Fruit fly (Drosophila melanogaster): ENCODE measurements around the gene Sgt1.

- no peak for TF ChIP-seq Sox15 (GFP tag; optimal IDR thresholded peaks at IDR 0.05)
- TF ChIP-seq Hr4 (GFP tag; optimal IDR thresholded peaks at IDR 0.05) = no peak
- TF ChIP-seq fd59A (GFP tag; optimal IDR thresholded peaks at IDR 0.05) = no peak
- TF ChIP-seq CG6854 (GFP tag; optimal IDR thresholded peaks at IDR 0.05) = no peak
- no peak for TF ChIP-seq CG6792 (GFP tag; optimal IDR thresholded peaks at IDR 0.05)
Observed at dm6 chr3R:8279970-8280369, 25.1 kb downstream of the Sgt1 start.
